Worm (Caenorhabditis elegans) whole organism, L1 larva: ENCODE data around the gene C02B8.3.

ENCODE experiments used
- F16B12.6 ChIP-seq: fragments of 150-350 bp; optimal IDR thresholded peaks from 2 replicates; lab custom pipeline; 2014; ENCODE audit warnings: missing biosample characterization, missing genetic modification characterization
- efl-1 ChIP-seq, 4 experiments: fragments of 150-350 bp; optimal IDR thresholded peaks in 3 of 4; peaks in 1 of 4; 1 replicate in 1 of 4; 2 replicates in 3 of 4; lab custom pipeline; 2014; ENCODE audit warnings: missing biosample characterization in 2 of 4, missing genetic modification characterization in 2 of 4, missing genetic modification reagents in 2 of 4

ce11 chrX:8109531-8109930 lies 29.7 kb upstream of the C02B8.3 start:
- peak in 1 of 2 experiments; percentile 18 for TF ChIP-seq efl-1 (optimal IDR thresholded peaks at IDR 0.05; lab: Kevin White, UChicago)
- peak; percentile 55 to 76 for TF ChIP-seq efl-1 (GFP tag; optimal IDR thresholded peaks at IDR 0.05 in 1 of 2; lab: Kevin White, UChicago)
- TF ChIP-seq F16B12.6 (tag; lab: Kevin White, UChicago), result peak; percentile 90
